Fruit fly (Drosophila melanogaster): ENCODE measurements around the gene Gnpnat.
A peak's percentile ranks its signal among the peaks of the same experiment; 100 is the strongest.

The Gnpnat gene

dm6 chr3R:29699220-29699619 is 38.9 kb upstream of the Gnpnat start (continued):
- no peak for TF ChIP-seq tup (GFP tag; optimal IDR thresholded peaks at IDR 0.05)
- TF ChIP-seq chm (GFP tag; IDR thresholded peaks at IDR 0.05): 0 out of 2 replicates have a peak, but pooled peaks have one; percentile 29
- TF ChIP-seq CG1529 (GFP tag; optimal IDR thresholded peaks at IDR 0.05): no peak
- no peak for TF ChIP-seq crol (GFP tag; IDR thresholded peaks at IDR 0.05)
- no peak for TF ChIP-seq CG2116 (GFP tag; optimal IDR thresholded peaks at IDR 0.05)
- no peak for TF ChIP-seq CG2678 (tag; optimal IDR thresholded peaks at IDR 0.05)
- no peak for TF ChIP-seq CG15269 (tag; optimal IDR thresholded peaks at IDR 0.05)
- 0 out of 2 replicates have a peak, but pooled peaks have one; percentile 10 for TF ChIP-seq CG31224 (GFP tag; IDR thresholded peaks at IDR 0.05)
- TF ChIP-seq CG17361 (GFP tag; IDR thresholded peaks at IDR 0.05): peak; percentile 66
- TF ChIP-seq gt (GFP tag; IDR thresholded peaks at IDR 0.05): no peak
- TF ChIP-seq eve (GFP tag; optimal IDR thresholded peaks at IDR 0.05): no peak
- TF ChIP-seq CG14965 (GFP tag; optimal IDR thresholded peaks at IDR 0.05; ENCODE audit: borderline replicate concordance): no peak
- TF ChIP-seq PHDP (tag; optimal IDR thresholded peaks at IDR 0.05): no peak
- no peak for TF ChIP-seq Elba2 (GFP tag; optimal IDR thresholded peaks at IDR 0.05)
- TF ChIP-seq CG8388 (GFP tag; optimal IDR thresholded peaks at IDR 0.05): peak; percentile 49
- no peak for TF ChIP-seq CG6791 (GFP tag; IDR thresholded peaks at IDR 0.05; ENCODE audit: partially characterized antibody)
- no peak for TF ChIP-seq CG8290 (GFP tag; optimal IDR thresholded peaks at IDR 0.05)
- no peak for TF ChIP-seq CG8290 (tag; optimal IDR thresholded peaks at IDR 0.05)
- TF ChIP-seq CG12744 (GFP tag; optimal IDR thresholded peaks at IDR 0.05): no peak
- no peak for TF ChIP-seq Kr (GFP tag; optimal IDR thresholded peaks at IDR 0.05)
- TF ChIP-seq oc (tag; optimal IDR thresholded peaks at IDR 0.05): no peak
- TF ChIP-seq CG10462 (GFP tag; optimal IDR thresholded peaks at IDR 0.05): no peak
- no peak for TF ChIP-seq tna (GFP tag; IDR thresholded peaks at IDR 0.05; ENCODE audit: partially characterized antibody)
- no peak for TF ChIP-seq Ravus (GFP tag; IDR thresholded peaks at IDR 0.05)
- TF ChIP-seq Med (GFP tag): peak; percentile 78
- TF ChIP-seq sima (GFP tag; optimal IDR thresholded peaks at IDR 0.05): no peak
- no peak for TF ChIP-seq CG3838 (GFP tag; optimal IDR thresholded peaks at IDR 0.05)
- TF ChIP-seq Atf3 (GFP tag; optimal IDR thresholded peaks at IDR 0.05): no peak
- no peak for TF ChIP-seq vfl (GFP tag; optimal IDR thresholded peaks at IDR 0.05)
- 0 out of 3 replicates have a peak, but pooled peaks have one; percentile 49 for TF ChIP-seq CG3726 (GFP tag; IDR thresholded peaks at IDR 0.05)
- TF ChIP-seq emc (GFP tag; optimal IDR thresholded peaks at IDR 0.05): no peak
- no peak for TF ChIP-seq gro (GFP tag; optimal IDR thresholded peaks at IDR 0.05)
- TF ChIP-seq dmrt11E (tag; optimal IDR thresholded peaks at IDR 0.05): peak; percentile 37
- no peak for TF ChIP-seq CG9609 (GFP tag; optimal IDR thresholded peaks at IDR 0.05)
- peak in 1 of 2 experiments; percentile 16 for TF ChIP-seq chif (GFP tag; optimal IDR thresholded peaks at IDR 0.05)
- no peak for TF ChIP-seq CG17385 (GFP tag; optimal IDR thresholded peaks at IDR 0.05)
- peak; percentile 69; the same call in 1 of the 3 replicates for TF ChIP-seq ken (GFP tag; IDR thresholded peaks at IDR 0.05)
- TF ChIP-seq lmd (GFP tag; IDR thresholded peaks at IDR 0.05): peak; percentile 67
- TF ChIP-seq Dip2 (GFP tag; IDR thresholded peaks at IDR 0.05): no peak
- peak; percentile 53 for TF ChIP-seq CG17328 (GFP tag; IDR thresholded peaks at IDR 0.05)
- TF ChIP-seq jigr1 (GFP tag; IDR thresholded peaks at IDR 0.05): no peak
- no peak for TF ChIP-seq mld (GFP tag; IDR thresholded peaks at IDR 0.05; ENCODE audit: partially characterized antibody)
- TF ChIP-seq CG11456 (GFP tag; IDR thresholded peaks at IDR 0.05): no peak
- TF ChIP-seq CG14014 (GFP tag; IDR thresholded peaks at IDR 0.05): no peak
- no peak for TF ChIP-seq Oli (tag; optimal IDR thresholded peaks at IDR 0.05)
- TF ChIP-seq maf-S (GFP tag; optimal IDR thresholded peaks at IDR 0.05): no peak
- TF ChIP-seq Hand (GFP tag; optimal IDR thresholded peaks at IDR 0.05): no peak
- no peak for TF ChIP-seq grn (GFP tag; optimal IDR thresholded peaks at IDR 0.05)
- TF ChIP-seq nmo (GFP tag; optimal IDR thresholded peaks at IDR 0.05): peak; percentile 69
- TF ChIP-seq toy (GFP tag; IDR thresholded peaks at IDR 0.05): no peak
- peak; percentile 37 for TF ChIP-seq bab2 (GFP tag; optimal IDR thresholded peaks at IDR 0.05)
- no peak for TF ChIP-seq YL-1 (GFP tag; optimal IDR thresholded peaks at IDR 0.05)
